Worm (Caenorhabditis elegans) whole organism, dauer: ENCODE results near the gene T11B7.5.

ENCODE experiments used
- unc-62 ChIP-seq: sonication (generic microtip); optimal IDR thresholded peaks from 2 replicates; lab custom pipeline; 2017; ENCODE audit warnings: missing biosample characterization, missing genetic modification reagents, missing genetic modification characterization

The T11B7.5 gene

ce11 chrIV:8855963-8856362 is at the start of gene T11B7.5:
Gene T11B7.5 (minus strand): TSS chrIV:8856063.
- no peak for TF ChIP-seq unc-62

ce11 chrIV:8901346-8901745 is 45.5 kb upstream of the T11B7.5 start, which contains the start of gene C27B7.5:
Gene C27B7.5 (plus strand): TSS chrIV:8901646.
- TF ChIP-seq unc-62, result no peak

- no peak for TF ChIP-seq unc-62
These were observed 37.9 kb upstream of the T11B7.5 start, which contains the start of gene rad-54.L2 for ce11 chrIV:8893746-8894145. Gene rad-54.L2 (plus strand): TSS chrIV:8894077.

ce11 chrIV:8892558-8892957 is 36.7 kb upstream of the T11B7.5 start, which contains the start of gene C27B7.2:
Gene C27B7.2 (plus strand): TSS chrIV:8892858.
- no peak for TF ChIP-seq unc-62

- TF ChIP-seq unc-62, result no peak
These were observed 35.3 kb upstream of the T11B7.5 start, which contains the start of gene spr-2 for ce11 chrIV:8891131-8891530. Gene spr-2 (plus strand): TSS chrIV:8891462.

ce11 chrIV:8888525-8889026 is 32.7 kb upstream of the T11B7.5 start, which contains the start of gene oma-1:
Gene oma-1 (plus strand): TSS chrIV:8888976.
- TF ChIP-seq unc-62, result no peak

- no peak for TF ChIP-seq unc-62
These were observed 30.4 kb upstream of the T11B7.5 start, which contains the start of gene C09G9.5 for ce11 chrIV:8886228-8886627. Gene C09G9.5 (plus strand): TSS chrIV:8886528.

ce11 chrIV:8881181-8881580 is 25.3 kb upstream of the T11B7.5 start, which contains the start of gene C09G9.8:
Gene C09G9.8 (plus strand): TSS chrIV:8881481.
- TF ChIP-seq unc-62, result no peak

ce11 chrIV:8879810-8880209 is 23.9 kb upstream of the T11B7.5 start, which contains the start of gene npax-4:
Gene npax-4 (minus strand): TSS chrIV:8879910.
- TF ChIP-seq unc-62, result no peak

ce11 chrIV:8873847-8874246 is 18.0 kb upstream of the T11B7.5 start, which contains the start of gene hdl-2:
Gene hdl-2 (plus strand): TSS chrIV:8874147.
- no peak for TF ChIP-seq unc-62

- TF ChIP-seq unc-62, result no peak
These were observed 17.1 kb upstream of the T11B7.5 start, which contains the start of gene C09G9.3 for ce11 chrIV:8872958-8873357. Gene C09G9.3 (minus strand): TSS chrIV:8873058.

- no peak for TF ChIP-seq unc-62
These were observed 13.8 kb upstream of the T11B7.5 start, which contains the start of gene npp-23 for ce11 chrIV:8869624-8870023. Gene npp-23 (minus strand): TSS chrIV:8869679.

- TF ChIP-seq unc-62, result no peak
These were observed 11.7 kb upstream of the T11B7.5 start for ce11 chrIV:8867562-8867961.

ce11 chrIV:8866092-8866491 is 10.2 kb upstream of the T11B7.5 start:
- TF ChIP-seq unc-62, result no peak

ce11 chrIV:8865343-8865742 is 9.5 kb upstream of the T11B7.5 start, which contains the start of gene C09G9.1:
Gene C09G9.1 (minus strand): TSS chrIV:8865485.
- TF ChIP-seq unc-62, result no peak

ce11 chrIV:8864672-8865071 is 8.8 kb upstream of the T11B7.5 start:
- no peak for TF ChIP-seq unc-62

ce11 chrIV:8853301-8853700 is 2.6 kb downstream of the T11B7.5 start:
- TF ChIP-seq unc-62, result no peak

- no peak for TF ChIP-seq unc-62
These were observed 3.7 kb downstream of the T11B7.5 start, which contains the start of gene alp-1 for ce11 chrIV:8852194-8852593. Gene alp-1 (plus strand): TSS chrIV:8852494.
